Worm (Caenorhabditis elegans): ENCODE measurements around the gene egl-23.

Gene egl-23

DNA sequence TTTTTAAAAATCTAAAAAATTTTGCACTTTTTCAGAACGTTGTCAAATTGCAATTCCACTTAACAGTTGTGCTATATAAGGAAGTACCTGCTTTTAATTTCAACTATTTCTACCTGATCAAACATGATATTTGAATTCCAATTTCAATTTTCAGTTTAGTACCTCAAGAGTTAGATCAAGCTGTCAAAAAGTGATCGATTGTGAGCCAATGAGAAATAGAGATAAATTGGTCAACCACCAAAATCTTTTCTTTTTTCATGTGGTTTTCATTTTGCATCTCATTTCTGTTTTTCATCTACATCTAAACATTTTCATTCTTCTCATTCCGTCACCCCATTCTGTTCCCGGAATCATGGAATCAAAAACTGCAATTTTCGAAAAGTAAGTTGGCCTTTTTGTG lies at the start of gene egl-23:
Gene egl-23 (plus strand): TSS at position 301 of the 400 bp plus-strand sequence.
- TF ChIP-seq nhr-28 (tag; optimal IDR thresholded peaks at IDR 0.05): no peak

DNA sequence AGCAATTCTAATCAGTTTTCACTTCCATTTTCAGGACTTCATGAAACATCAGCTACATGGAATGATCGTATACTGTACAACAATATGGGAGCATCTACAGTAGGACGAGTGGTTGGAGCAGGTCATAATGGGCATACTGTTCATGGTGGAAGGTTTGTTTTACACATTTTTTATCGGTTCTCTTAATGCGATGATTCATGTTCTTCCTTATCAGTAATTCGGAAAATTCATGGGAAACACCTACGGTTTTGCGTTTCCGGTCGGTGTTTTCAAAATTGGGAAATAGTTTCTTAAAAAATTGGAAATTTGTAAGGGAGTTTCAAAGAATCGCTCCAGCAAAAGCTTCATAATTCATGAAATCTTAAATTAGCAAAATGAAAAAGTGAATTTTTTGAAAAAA lies 48.0 kb upstream of the egl-23 start:
- TF ChIP-seq sem-2 (GFP tag; optimal IDR thresholded peaks at IDR 0.05) (no peak), mls-2 (tag; optimal IDR thresholded peaks at IDR 0.05) (no peak), hlh-1 (tag; optimal IDR thresholded peaks at IDR 0.05) (no peak), nhr-237 (tag; optimal IDR thresholded peaks at IDR 0.05) (no peak), lin-32 (GFP tag; optimal IDR thresholded peaks at IDR 0.05) (no peak)

DNA sequence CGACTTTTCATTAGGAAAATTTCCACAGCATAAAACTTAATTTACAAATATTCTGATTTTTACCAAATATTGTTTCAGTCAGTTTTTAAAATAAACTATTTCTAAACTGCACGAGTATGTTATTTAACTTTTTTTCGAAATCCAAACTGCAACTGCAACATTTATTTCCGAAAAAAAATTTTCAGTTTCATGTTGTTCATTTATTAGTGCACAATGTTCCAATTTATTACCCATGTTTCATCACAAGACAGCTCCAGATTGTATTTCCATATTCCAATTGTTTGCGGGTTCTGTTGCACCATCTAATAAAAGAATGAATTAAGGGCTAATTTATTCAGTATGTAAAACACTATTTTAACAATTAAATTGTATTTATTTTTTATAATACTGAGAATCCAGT lies 47.2 kb upstream of the egl-23 start:
- no peak for TF ChIP-seq snpc-4 (tag; optimal IDR thresholded peaks at IDR 0.05)
- TF ChIP-seq ceh-83 (GFP tag; optimal IDR thresholded peaks at IDR 0.05): no peak
- no peak for TF ChIP-seq blmp-1 (tag; optimal IDR thresholded peaks at IDR 0.05)
- no peak for TF ChIP-seq lin-32 (GFP tag; optimal IDR thresholded peaks at IDR 0.05)
- no peak for TF ChIP-seq nhr-2 (tag; optimal IDR thresholded peaks at IDR 0.05)
- TF ChIP-seq drap-1 (GFP tag; optimal IDR thresholded peaks at IDR 0.05): no peak
- TF ChIP-seq mep-1 (tag; optimal IDR thresholded peaks at IDR 0.05): no peak
- TF ChIP-seq ceh-39 (tag; optimal IDR thresholded peaks at IDR 0.05): no peak
- no peak for TF ChIP-seq ztf-11 (tag; optimal IDR thresholded peaks at IDR 0.05)
- no peak for TF ChIP-seq elt-1 (tag; optimal IDR thresholded peaks at IDR 0.05; ENCODE audit: borderline replicate concordance, insufficient read depth)
- no peak for TF ChIP-seq nhr-237 (tag; optimal IDR thresholded peaks at IDR 0.05)
- TF ChIP-seq nhr-28 (tag; optimal IDR thresholded peaks at IDR 0.05): no peak
- TF ChIP-seq hlh-1 (tag; optimal IDR thresholded peaks at IDR 0.05): no peak
- TF ChIP-seq mls-2 (tag; optimal IDR thresholded peaks at IDR 0.05): no peak
- TF ChIP-seq lin-13 (tag; optimal IDR thresholded peaks at IDR 0.05): no peak
- TF ChIP-seq zip-8 (tag; optimal IDR thresholded peaks at IDR 0.05): no peak
- TF ChIP-seq M03D4.4 (tag; optimal IDR thresholded peaks at IDR 0.05): no peak

- no peak for TF ChIP-seq unc-39 (tag; optimal IDR thresholded peaks at IDR 0.05)
- no peak for TF ChIP-seq unc-120 (tag; optimal IDR thresholded peaks at IDR 0.05; ENCODE audit: poor library complexity, severe bottlenecking)
- no peak for TF ChIP-seq ceh-39 (tag; optimal IDR thresholded peaks at IDR 0.05)
- no peak for TF ChIP-seq nhr-28 (tag; optimal IDR thresholded peaks at IDR 0.05)
- TF ChIP-seq nhr-2 (tag; optimal IDR thresholded peaks at IDR 0.05): peak; percentile 98
These were observed 43.7 kb upstream of the egl-23 start for ce11 chrIV:13945188-13945587.

DNA sequence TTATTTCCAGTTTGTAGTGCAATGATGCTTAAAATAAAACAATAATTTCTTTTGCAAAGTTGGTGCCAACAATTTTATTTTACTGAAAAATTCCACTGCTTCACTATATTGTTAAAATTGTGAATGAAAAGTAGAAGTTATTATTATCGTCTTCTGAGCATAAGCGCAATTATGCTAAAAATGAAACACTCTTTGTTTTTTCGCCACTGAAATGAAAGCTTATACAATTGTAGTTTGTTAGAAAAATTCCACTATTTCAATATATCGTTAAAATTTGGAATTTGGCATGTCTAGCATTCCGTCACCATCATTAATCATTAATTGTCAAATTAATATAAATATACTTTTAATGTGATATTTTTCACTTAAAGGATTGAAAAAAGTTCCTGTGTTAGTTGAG lies 34.9 kb upstream of the egl-23 start:
- TF ChIP-seq ces-1 (GFP tag; optimal IDR thresholded peaks at IDR 0.05) (no peak), lsy-2 (tag; optimal IDR thresholded peaks at IDR 0.05) (no peak), M03D4.4 (tag; optimal IDR thresholded peaks at IDR 0.05) (no peak)

DNA sequence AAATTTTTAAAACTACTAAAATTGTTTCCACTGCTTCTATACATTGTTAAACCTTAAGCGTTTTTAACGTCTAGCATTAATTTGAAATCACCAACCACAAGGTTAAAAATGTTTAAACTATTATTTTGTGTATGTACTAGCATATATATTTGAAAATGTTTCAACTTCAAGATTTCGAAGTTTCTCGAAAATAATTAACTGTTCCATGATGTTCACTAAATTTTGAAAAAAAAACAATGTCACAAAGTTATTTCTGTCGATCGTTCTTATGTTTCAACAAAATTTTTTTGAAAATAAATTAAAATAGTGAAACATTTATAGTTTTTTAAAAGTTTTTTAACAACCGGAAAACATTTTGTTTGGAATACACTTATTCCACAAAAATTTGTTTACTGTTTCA lies 34.3 kb upstream of the egl-23 start:
- no peak for TF ChIP-seq pha-4 (tag; optimal IDR thresholded peaks at IDR 0.05)
- no peak for TF ChIP-seq lin-13 (tag; optimal IDR thresholded peaks at IDR 0.05)
- TF ChIP-seq ceh-39 (tag; optimal IDR thresholded peaks at IDR 0.05): no peak
- TF ChIP-seq ceh-83 (GFP tag; optimal IDR thresholded peaks at IDR 0.05): no peak
- no peak for TF ChIP-seq nhr-2 (tag; optimal IDR thresholded peaks at IDR 0.05)
- no peak for TF ChIP-seq cnd-1 (tag; optimal IDR thresholded peaks at IDR 0.05)
- TF ChIP-seq ceh-43 (GFP tag; optimal IDR thresholded peaks at IDR 0.05): no peak
- no peak for TF ChIP-seq blmp-1 (tag; optimal IDR thresholded peaks at IDR 0.05)
- TF ChIP-seq sem-2 (GFP tag; optimal IDR thresholded peaks at IDR 0.05): no peak
- TF ChIP-seq ces-1 (GFP tag; optimal IDR thresholded peaks at IDR 0.05): no peak
- no peak for TF ChIP-seq ztf-11 (tag; optimal IDR thresholded peaks at IDR 0.05)
- no peak for TF ChIP-seq nhr-28 (tag; optimal IDR thresholded peaks at IDR 0.05)
- TF ChIP-seq unc-39 (tag; optimal IDR thresholded peaks at IDR 0.05): no peak
- no peak for TF ChIP-seq mls-2 (tag; optimal IDR thresholded peaks at IDR 0.05)

DNA sequence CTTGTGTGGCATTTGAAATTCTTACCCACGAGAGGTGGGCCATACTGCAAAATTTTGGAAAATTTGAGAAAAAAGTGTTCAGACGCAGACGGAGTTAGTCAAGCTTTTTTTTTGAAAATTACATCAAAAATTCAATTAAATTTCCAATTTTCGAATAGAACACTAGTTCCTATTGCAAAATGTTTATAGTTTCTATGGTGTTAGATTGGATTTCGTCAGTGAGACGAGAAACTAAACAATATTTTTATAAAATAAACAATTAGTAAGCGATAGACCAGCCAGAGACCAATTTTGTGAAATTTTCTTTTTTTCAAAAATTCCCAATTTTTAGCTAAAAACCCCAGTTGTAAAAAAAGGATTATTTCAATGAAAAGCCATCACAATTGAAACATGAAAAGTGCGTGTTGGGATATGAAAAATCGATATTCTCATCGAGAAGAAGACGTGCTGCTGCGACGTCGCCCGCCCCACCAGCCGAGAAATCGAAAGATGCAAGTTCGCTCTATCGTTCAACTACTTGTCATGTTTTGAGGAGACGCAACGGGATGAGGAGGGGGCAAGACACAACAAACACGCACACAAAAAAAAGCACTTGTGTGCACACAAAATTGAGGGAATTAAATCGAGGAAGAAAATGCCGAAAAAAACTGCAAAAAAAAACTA lies 9.0 kb upstream of the egl-23 start, which contains the start of gene dnbp-1:
Gene dnbp-1 (minus strand): TSS at position 51 of the 663 bp plus-strand sequence.
- TF ChIP-seq flh-1 (GFP tag; optimal IDR thresholded peaks at IDR 0.05) (no peak), ceh-83 (GFP tag; optimal IDR thresholded peaks at IDR 0.05) (no peak), lsy-2 (tag; optimal IDR thresholded peaks at IDR 0.05) (peak; percentile 55), blmp-1 (tag; optimal IDR thresholded peaks at IDR 0.05) (no peak), cnd-1 (tag; optimal IDR thresholded peaks at IDR 0.05) (no peak), mls-2 (tag; optimal IDR thresholded peaks at IDR 0.05) (peak; percentile 47), ceh-43 (GFP tag; optimal IDR thresholded peaks at IDR 0.05) (no peak), mab-5 (tag; optimal IDR thresholded peaks at IDR 0.05) (no peak), unc-39 (tag; optimal IDR thresholded peaks at IDR 0.05) (no peak), ces-1 (GFP tag; optimal IDR thresholded peaks at IDR 0.05) (peak; percentile 60), unc-62 (GFP tag; optimal IDR thresholded peaks at IDR 0.05) (peak; percentile 54), nhr-237 (tag; optimal IDR thresholded peaks at IDR 0.05) (peak; percentile 26), mep-1 (tag; optimal IDR thresholded peaks at IDR 0.05) (peak; percentile 87), lin-13 (tag; optimal IDR thresholded peaks at IDR 0.05) (peak; percentile 69), nhr-2 (tag; optimal IDR thresholded peaks at IDR 0.05) (peak; percentile 27), ceh-39 (tag; optimal IDR thresholded peaks at IDR 0.05) (peak; percentile 59), ham-2 (GFP tag; optimal IDR thresholded peaks at IDR 0.05) (no peak), pha-4 (tag; optimal IDR thresholded peaks at IDR 0.05) (peak; percentile 35), bed-3 (GFP tag; optimal IDR thresholded peaks at IDR 0.05) (no peak)

All from whole organism, mixed stage, embryonic.